Worm (Caenorhabditis elegans) whole organism, L1 larva: ENCODE results near the gene dpm-1.

Source experiments
- C16A3.4 ChIP-seq: fragments of 150-350 bp; optimal IDR thresholded peaks from 2 replicates; lab custom pipeline; 2014; ENCODE audit warnings: missing biosample characterization, missing genetic modification characterization
- C34B4.2 ChIP-seq: sonication (generic microtip); optimal IDR thresholded peaks from 2 replicates; lab custom pipeline; 2017; ENCODE audit warnings: mild to moderate bottlenecking, missing genetic modification characterization, missing compliant biosample characterization
- Y116A8C.19 ChIP-seq: sonication (generic microtip); optimal IDR thresholded peaks from 2 replicates; lab custom pipeline; 2016; ENCODE audit warnings: missing compliant biosample characterization, missing genetic modification characterization, borderline replicate concordance
- aha-1 ChIP-seq: fragments of 150-350 bp; optimal IDR thresholded peaks from 2 replicates; lab custom pipeline; 2014; ENCODE audit warnings: missing biosample characterization, missing genetic modification characterization
- alr-1 ChIP-seq: fragments of 200-800 bp; sonication (Bioruptor generic); optimal IDR thresholded peaks from 2 replicates; lab custom pipeline; 2018; ENCODE audit warnings: borderline replicate concordance, mild to moderate bottlenecking, missing genetic modification characterization, missing compliant biosample characterization
- aly-2 ChIP-seq: fragments of 150-350 bp; optimal IDR thresholded peaks from 2 replicates; lab custom pipeline; 2014; ENCODE audit warnings: missing biosample characterization, missing genetic modification characterization
- ama-1 ChIP-seq: fragments of 150-350 bp; optimal IDR thresholded peaks from 2 replicates; lab custom pipeline; 2014
- blmp-1 ChIP-seq: fragments of 150-350 bp; optimal IDR thresholded peaks from 2 replicates; lab custom pipeline; 2014; ENCODE audit warnings: missing biosample characterization, missing genetic modification characterization
- ceh-8 ChIP-seq: fragments of 200-800 bp; sonication (Bioruptor generic); optimal IDR thresholded peaks from 2 replicates; lab custom pipeline; 2018; ENCODE audit warnings: mild to moderate bottlenecking, missing genetic modification characterization, moderate library complexity, missing compliant biosample characterization
- ceh-82 ChIP-seq, 3 experiments: fragments of 150-350 bp in 1 of 3; sonication (generic microtip) in 2 of 3; optimal IDR thresholded peaks; 2 replicates each; lab custom pipeline; 2014 to 2017; ENCODE audit warnings: missing biosample characterization in 3 of 3, missing genetic modification characterization in 3 of 3
- ceh-88 ChIP-seq: fragments of 200-800 bp; sonication (Bioruptor generic); IDR thresholded peaks from 2 replicates; pipeline ENCODE4 v1.3.6; 2022; ENCODE audit warnings: missing genetic modification characterization, missing compliant biosample characterization
- ceh-90 ChIP-seq: sonication (generic microtip); optimal IDR thresholded peaks from 2 replicates; lab custom pipeline; 2016; ENCODE audit warnings: missing genetic modification characterization, missing compliant biosample characterization
- ces-1 ChIP-seq: fragments of 150-350 bp; optimal IDR thresholded peaks from 2 replicates; lab custom pipeline; 2014; ENCODE audit warnings: missing biosample characterization, missing genetic modification reagents, missing genetic modification characterization
- dsc-1 ChIP-seq: sonication (generic microtip); optimal IDR thresholded peaks from 2 replicates; lab custom pipeline; 2016; ENCODE audit warnings: mild to moderate bottlenecking, missing genetic modification characterization, missing compliant biosample characterization
- efl-1 ChIP-seq, 4 experiments: fragments of 150-350 bp; optimal IDR thresholded peaks in 3 of 4; peaks in 1 of 4; 1 replicate in 1 of 4; 2 replicates in 3 of 4; lab custom pipeline; 2014; ENCODE audit warnings: missing biosample characterization in 2 of 4, missing genetic modification characterization in 2 of 4, missing genetic modification reagents in 2 of 4
- efl-3 ChIP-seq: fragments of 200-800 bp; sonication (Bioruptor generic); optimal IDR thresholded peaks from 2 replicates; lab custom pipeline; 2018; ENCODE audit warnings: mild to moderate bottlenecking, missing genetic modification characterization, missing compliant biosample characterization
- fkh-10 ChIP-seq: sonication (generic microtip); optimal IDR thresholded peaks from 2 replicates; lab custom pipeline; 2017; ENCODE audit warnings: missing biosample characterization, missing genetic modification reagents, missing genetic modification characterization
- fkh-4 ChIP-seq: sonication (generic microtip); optimal IDR thresholded peaks from 2 replicates; lab custom pipeline; 2016; ENCODE audit warnings: missing compliant biosample characterization, missing genetic modification characterization, borderline replicate concordance
- fkh-8 ChIP-seq: sonication (generic microtip); optimal IDR thresholded peaks from 2 replicates; lab custom pipeline; 2016; ENCODE audit warnings: mild to moderate bottlenecking, missing genetic modification characterization, missing compliant biosample characterization
- hlh-17 ChIP-seq: fragments of 200-800 bp; sonication (Bioruptor generic); optimal IDR thresholded peaks from 2 replicates; lab custom pipeline; 2018; ENCODE audit warnings: missing genetic modification characterization, mild to moderate bottlenecking, missing compliant biosample characterization, moderate library complexity, borderline replicate concordance
- hlh-4 ChIP-seq: sonication (generic microtip); optimal IDR thresholded peaks from 2 replicates; lab custom pipeline; 2016; ENCODE audit warnings: mild to moderate bottlenecking, missing genetic modification characterization, missing compliant biosample characterization
- hpl-2 ChIP-seq: fragments of 150-350 bp; optimal IDR thresholded peaks from 2 replicates; lab custom pipeline; 2014; ENCODE audit warnings: missing biosample characterization, missing genetic modification reagents, missing genetic modification characterization
- jun-1 ChIP-seq: fragments of 150-350 bp; optimal IDR thresholded peaks from 2 replicates; lab custom pipeline; 2014; ENCODE audit warnings: missing biosample characterization, missing genetic modification reagents, missing genetic modification characterization
- lin-14 ChIP-seq: fragments of 200-800 bp; sonication (Bioruptor generic); optimal IDR thresholded peaks from 2 replicates; lab custom pipeline; 2018; ENCODE audit warnings: mild to moderate bottlenecking, missing genetic modification characterization, moderate library complexity, missing compliant biosample characterization
- lin-15B ChIP-seq: fragments of 150-350 bp; sonication (generic microtip); optimal IDR thresholded peaks from 3 replicates; lab custom pipeline; 2014; ENCODE audit warnings: missing biosample characterization, missing genetic modification characterization
- lin-35 ChIP-seq, 2 experiments: fragments of 150-350 bp; optimal IDR thresholded peaks; 2 replicates each; lab custom pipeline; 2014; ENCODE audit warnings: missing biosample characterization in 2 of 2, missing genetic modification characterization in 2 of 2, missing genetic modification reagents in 2 of 2
- lin-39 ChIP-seq: fragments of 150-350 bp; optimal IDR thresholded peaks from 2 replicates; lab custom pipeline; 2014; ENCODE audit warnings: missing biosample characterization, missing genetic modification reagents, missing genetic modification characterization
- lir-3 ChIP-seq: sonication (generic microtip); optimal IDR thresholded peaks from 2 replicates; lab custom pipeline; 2016; ENCODE audit warnings: mild to moderate bottlenecking, missing genetic modification characterization, moderate library complexity, missing compliant biosample characterization; ENCODE audit not compliant: poor library complexity
- lsy-2 ChIP-seq, 2 experiments: fragments of 150-350 bp; optimal IDR thresholded peaks; 2 replicates each; lab custom pipeline; 2014; ENCODE audit warnings: missing biosample characterization in 2 of 2, missing genetic modification characterization in 2 of 2
- mef-2 ChIP-seq: fragments of 150-350 bp; optimal IDR thresholded peaks from 2 replicates; lab custom pipeline; 2014; ENCODE audit warnings: missing biosample characterization, missing genetic modification characterization
- mep-1 ChIP-seq: fragments of 150-350 bp; optimal IDR thresholded peaks from 2 replicates; lab custom pipeline; 2014; ENCODE audit warnings: missing biosample characterization, missing genetic modification characterization
- nhr-11 ChIP-seq: fragments of 150-350 bp; optimal IDR thresholded peaks from 2 replicates; lab custom pipeline; 2014; ENCODE audit warnings: missing biosample characterization, missing genetic modification characterization
- nhr-12 ChIP-seq: sonication (generic microtip); optimal IDR thresholded peaks from 2 replicates; lab custom pipeline; 2017; ENCODE audit warnings: missing biosample characterization, missing genetic modification characterization
- nhr-19 ChIP-seq: fragments of 200-800 bp; sonication (Bioruptor generic); conservative IDR thresholded peaks from 2 replicates; pipeline ENCODE4 v1.3.6; 2022; ENCODE audit warnings: missing genetic modification characterization, missing compliant biosample characterization
- nhr-237 ChIP-seq: fragments of 150-350 bp; optimal IDR thresholded peaks from 2 replicates; lab custom pipeline; 2014; ENCODE audit warnings: missing biosample characterization, missing genetic modification characterization
- nhr-28 ChIP-seq: fragments of 150-350 bp; optimal IDR thresholded peaks from 2 replicates; lab custom pipeline; 2014; ENCODE audit warnings: missing biosample characterization, missing genetic modification characterization
- nhr-47 ChIP-seq: sonication (generic microtip); optimal IDR thresholded peaks from 2 replicates; lab custom pipeline; 2016; ENCODE audit warnings: mild to moderate bottlenecking, missing genetic modification characterization, moderate library complexity, missing compliant biosample characterization
- nhr-71 ChIP-seq: sonication (generic microtip); optimal IDR thresholded peaks from 2 replicates; lab custom pipeline; 2016; ENCODE audit warnings: mild to moderate bottlenecking, missing genetic modification characterization, moderate library complexity, missing compliant biosample characterization
- nhr-77 ChIP-seq: fragments of 150-350 bp; optimal IDR thresholded peaks from 2 replicates; lab custom pipeline; 2014; ENCODE audit warnings: missing biosample characterization, missing genetic modification characterization
- nhr-90 ChIP-seq: sonication (generic microtip); optimal IDR thresholded peaks from 2 replicates; lab custom pipeline; 2016; ENCODE audit warnings: mild to moderate bottlenecking, missing genetic modification characterization, missing compliant biosample characterization; ENCODE audit not compliant: poor library complexity
- pag-3 ChIP-seq: sonication (generic microtip); optimal IDR thresholded peaks from 2 replicates; lab custom pipeline; 2017; ENCODE audit warnings: missing genetic modification characterization, mild to moderate bottlenecking, missing compliant biosample characterization, antibody characterized with exemption, borderline replicate concordance; ENCODE audit not compliant: insufficient read depth
- snu-23 ChIP-seq: sonication (generic microtip); optimal IDR thresholded peaks from 2 replicates; lab custom pipeline; 2016; ENCODE audit warnings: missing genetic modification characterization, missing compliant biosample characterization
- sox-4 ChIP-seq: sonication (generic microtip); optimal IDR thresholded peaks from 2 replicates; lab custom pipeline; 2016; ENCODE audit warnings: missing genetic modification characterization, missing compliant biosample characterization
- sup-37 ChIP-seq: fragments of 200-800 bp; sonication (Bioruptor generic); optimal IDR thresholded peaks from 2 replicates; lab custom pipeline; 2018; ENCODE audit warnings: mild to moderate bottlenecking, missing genetic modification characterization, missing compliant biosample characterization
- tbx-2 ChIP-seq: sonication (generic microtip); optimal IDR thresholded peaks from 2 replicates; lab custom pipeline; 2016; ENCODE audit warnings: missing genetic modification characterization, missing compliant biosample characterization
- tlp-1 ChIP-seq: fragments of 150-350 bp; optimal IDR thresholded peaks from 2 replicates; lab custom pipeline; 2014; ENCODE audit warnings: missing biosample characterization, missing genetic modification characterization
- unc-130 ChIP-seq: fragments of 150-350 bp; optimal IDR thresholded peaks from 2 replicates; lab custom pipeline; 2017; ENCODE audit warnings: missing biosample characterization, missing genetic modification characterization, inconsistent platforms
- unc-30 ChIP-seq: sonication (generic microtip); optimal IDR thresholded peaks from 2 replicates; lab custom pipeline; 2017; ENCODE audit warnings: missing biosample characterization, missing genetic modification characterization
- unc-62 ChIP-seq: fragments of 150-350 bp; optimal IDR thresholded peaks from 2 replicates; lab custom pipeline; 2014; ENCODE audit warnings: missing biosample characterization, missing genetic modification reagents, missing genetic modification characterization
- unc-98 ChIP-seq: fragments of 200-800 bp; sonication (Bioruptor generic); IDR thresholded peaks from 2 replicates; pipeline ENCODE4 v1.3.6; 2022; ENCODE audit warnings: missing genetic modification characterization, missing compliant biosample characterization
- vab-15 ChIP-seq: sonication (generic microtip); optimal IDR thresholded peaks from 2 replicates; lab custom pipeline; 2017; ENCODE audit warnings: missing genotype, mild to moderate bottlenecking, missing genetic modification characterization, missing compliant biosample characterization
- ztf-11 ChIP-seq, 2 experiments: sonication (generic microtip); optimal IDR thresholded peaks; 2 replicates each; lab custom pipeline; 2016 to 2017; ENCODE audit warnings: missing genetic modification characterization in 2 of 2, missing biosample characterization in 1 of 2, missing compliant biosample characterization in 1 of 2

The dpm-1 gene

DNA sequence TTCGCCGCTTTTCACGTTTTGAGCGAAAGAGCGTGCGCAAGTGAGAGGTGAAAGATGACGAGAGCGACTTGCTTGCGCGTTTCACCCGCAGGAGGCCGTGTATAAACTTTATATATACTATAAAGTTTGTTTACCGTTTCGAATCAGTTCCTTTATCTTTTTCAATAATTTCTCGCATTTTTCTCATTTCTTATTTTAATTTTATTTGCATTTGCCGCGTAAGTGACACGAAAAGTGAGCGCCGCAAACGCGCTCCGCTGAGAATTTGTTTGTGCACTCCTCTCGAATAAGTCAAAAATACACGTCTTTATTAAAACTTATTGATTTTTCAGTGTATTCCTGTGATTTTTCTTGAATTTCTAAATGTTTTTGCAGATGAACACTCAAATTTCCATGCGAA is 1.9 kb upstream of the dpm-1 start, which contains the start of gene mrpl-55:
Gene mrpl-55 (plus strand): TSS at position 364 of the 400 bp plus-strand sequence.
- TF ChIP-seq nhr-28 (tag; lab: Kevin White, UChicago) = no peak
- peak; percentile 77 for TF ChIP-seq aly-2
- peak; percentile 75 to 93 (median 77) for TF ChIP-seq ceh-82 (tag; optimal IDR thresholded peaks at IDR 0.05; lab: Kevin White, UChicago)
- TF ChIP-seq ceh-90 (tag; lab: Kevin White, UChicago) = peak; percentile 46
- TF ChIP-seq alr-1 (tag; lab: Kevin White, UChicago) = no peak
- TF ChIP-seq ceh-88 (GFP tag; lab: Robert Waterston, UW) = peak; percentile 89
- peak; percentile 9 for TF ChIP-seq unc-62
- TF ChIP-seq fkh-8 (tag; lab: Kevin White, UChicago) = peak; percentile 92
- TF ChIP-seq C16A3.4 (tag; lab: Kevin White, UChicago) = peak; percentile 96
- TF ChIP-seq nhr-11 = peak; percentile 56
- TF ChIP-seq ceh-8 (GFP tag; lab: Kevin White, UChicago) = peak; percentile 69
- TF ChIP-seq blmp-1 = peak; percentile 75
- TF ChIP-seq C34B4.2 = no peak
- peak; percentile 89 for TF ChIP-seq nhr-19 (GFP tag; lab: Robert Waterston, UW)
- peak; percentile 92 for TF ChIP-seq tbx-2 (tag; lab: Kevin White, UChicago)
- TF ChIP-seq efl-1 (optimal IDR thresholded peaks at IDR 0.05; lab: Kevin White, UChicago) = peak; percentile 88 to 98
- TF ChIP-seq efl-1 (GFP tag; optimal IDR thresholded peaks at IDR 0.05 in 1 of 2; lab: Kevin White, UChicago) = peak; percentile 96 to 99
- TF ChIP-seq tlp-1 (tag; lab: Kevin White, UChicago) = no peak
- TF ChIP-seq lsy-2 (tag; optimal IDR thresholded peaks at IDR 0.05; lab: Kevin White, UChicago) = peak; percentile 91 to 95
- peak; percentile 91 for TF ChIP-seq nhr-90 (tag; lab: Kevin White, UChicago)
- no peak for TF ChIP-seq hlh-17 (GFP tag; lab: Kevin White, UChicago)
- no peak for TF ChIP-seq ama-1
- no peak for TF ChIP-seq aha-1 (tag; lab: Kevin White, UChicago)
- TF ChIP-seq nhr-77 (tag; lab: Kevin White, UChicago) = peak; percentile 90
- peak; percentile 94 for TF ChIP-seq mep-1 (tag; lab: Kevin White, UChicago)
- peak; percentile 82 for TF ChIP-seq jun-1 (tag; lab: Kevin White, UChicago)
- no peak for TF ChIP-seq ces-1
- TF ChIP-seq nhr-237 = peak; percentile 80
- TF ChIP-seq lin-14 = peak; percentile 93
- TF ChIP-seq pag-3 (tag; lab: Kevin White, UChicago) = no peak
- TF ChIP-seq efl-3 = no peak
- TF ChIP-seq unc-130 (tag; lab: Kevin White, UChicago) = peak; percentile 97
- TF ChIP-seq lin-39 = peak; percentile 82
- TF ChIP-seq lin-35 (GFP tag; optimal IDR thresholded peaks at IDR 0.05; lab: Kevin White, UChicago) = peak; percentile 95 to 98
- TF ChIP-seq lin-15B = peak; percentile 92
- TF ChIP-seq nhr-71 (tag; lab: Kevin White, UChicago) = peak; percentile 95
- peak; percentile 76 for TF ChIP-seq sox-4 (tag; lab: Kevin White, UChicago)
- TF ChIP-seq dsc-1 (tag; lab: Kevin White, UChicago) = peak; percentile 85
- TF ChIP-seq mef-2 (tag; lab: Kevin White, UChicago) = peak; percentile 69
- TF ChIP-seq snu-23 (GFP tag; lab: Kevin White, UChicago) = peak; percentile 95
- TF ChIP-seq unc-30 = peak; percentile 43
- TF ChIP-seq fkh-10 (GFP tag; lab: Kevin White, UChicago) = peak; percentile 47
- peak; percentile 64 for TF ChIP-seq vab-15 (tag; lab: Kevin White, UChicago)
- no peak for TF ChIP-seq hlh-4 (tag; lab: Kevin White, UChicago)
- TF ChIP-seq lir-3 = peak; percentile 76
- TF ChIP-seq nhr-12 (tag; lab: Kevin White, UChicago) = no peak
- peak; percentile 17 for TF ChIP-seq sup-37 (GFP tag; lab: Kevin White, UChicago)
- TF ChIP-seq nhr-47 = peak; percentile 95
- peak; percentile 57 for TF ChIP-seq fkh-4
- peak; percentile 61 for TF ChIP-seq hpl-2 (GFP tag; lab: Kevin White, UChicago)
- TF ChIP-seq Y116A8C.19 (tag; lab: Kevin White, UChicago) = no peak
- TF ChIP-seq ztf-11 (tag; optimal IDR thresholded peaks at IDR 0.05; lab: Kevin White, UChicago) = peak in 1 of 2 experiments; percentile 77
- TF ChIP-seq unc-98 = no peak
